Fruit fly (Drosophila melanogaster) whole organism, embryonic: Measurements from ENCODE around the gene Tim17a2.

Experiments used
- Asciz ChIP-seq: fragments of 200-800 bp; sonication (Bioruptor generic); optimal IDR thresholded peaks from 2 replicates; lab custom pipeline; 2017; ENCODE audit warnings: missing biosample characterization, mild to moderate bottlenecking, missing genetic modification characterization, missing genetic modification reagents
- CG10462 ChIP-seq: fragments of 200-800 bp; sonication (Bioruptor generic); optimal IDR thresholded peaks from 2 replicates; lab custom pipeline; 2016; ENCODE audit warnings: missing biosample characterization, missing genetic modification characterization
- CG10543 ChIP-seq: fragments of 200-800 bp; sonication (Bioruptor generic); optimal IDR thresholded peaks from 3 replicates; lab custom pipeline; 2017; ENCODE audit warnings: missing biosample characterization, mild to moderate bottlenecking, missing genetic modification characterization, moderate library complexity
- CG10654 ChIP-seq: fragments of 200-800 bp; sonication (Bioruptor generic); optimal IDR thresholded peaks from 2 replicates; lab custom pipeline; 2016; ENCODE audit warnings: missing biosample characterization, missing genetic modification characterization
- CG12659 ChIP-seq: fragments of 200-800 bp; sonication (Bioruptor generic); optimal IDR thresholded peaks from 3 replicates; lab custom pipeline; 2017; ENCODE audit warnings: mild to moderate bottlenecking, missing biosample characterization, missing genetic modification reagents, missing genetic modification characterization
- CG14014 ChIP-seq: fragments of 200-800 bp; sonication (Bioruptor generic); IDR thresholded peaks from 2 replicates; pipeline ENCODE4 v1.3.6; 2022; ENCODE audit warnings: missing biosample characterization, missing genetic modification characterization
- CG2678 ChIP-seq: fragments of 200-800 bp; sonication (Bioruptor generic); optimal IDR thresholded peaks from 3 replicates; lab custom pipeline; 2019; ENCODE audit warnings: missing biosample characterization, mild to moderate bottlenecking, missing genetic modification characterization, moderate library complexity
- CG33213 ChIP-seq: fragments of 200-800 bp; sonication (Bioruptor generic); optimal IDR thresholded peaks from 3 replicates; lab custom pipeline; 2016; ENCODE audit warnings: missing biosample characterization, missing genetic modification characterization
- CG3407 ChIP-seq: fragments of 200-800 bp; sonication (Bioruptor generic); optimal IDR thresholded peaks from 2 replicates; lab custom pipeline; 2018; ENCODE audit warnings: missing biosample characterization, mild to moderate bottlenecking, missing genetic modification characterization
- CG34224 ChIP-seq: fragments of 200-800 bp; sonication (Bioruptor generic); IDR thresholded peaks from 3 replicates; pipeline ENCODE4 v1.3.6; 2022; ENCODE audit warnings: missing biosample characterization, missing genetic modification characterization; ENCODE audit not compliant: partially characterized antibody
- CG6175 ChIP-seq: fragments of 200-800 bp; sonication (Bioruptor generic); IDR thresholded peaks from 3 replicates; pipeline ENCODE4 v1.3.6; 2022; ENCODE audit warnings: missing biosample characterization, missing genetic modification characterization
- CG6854 ChIP-seq: fragments of 200-800 bp; sonication (Bioruptor generic); optimal IDR thresholded peaks from 3 replicates; lab custom pipeline; 2017; ENCODE audit warnings: missing biosample characterization, mild to moderate bottlenecking, missing genetic modification characterization
- CG7271 ChIP-seq: fragments of 200-800 bp; sonication (Bioruptor generic); optimal IDR thresholded peaks from 2 replicates; lab custom pipeline; 2018; ENCODE audit warnings: missing biosample characterization, mild to moderate bottlenecking, missing genetic modification characterization, moderate library complexity
- CG7357 ChIP-seq: fragments of 200-800 bp; sonication (Bioruptor generic); IDR thresholded peaks from 3 replicates; pipeline ENCODE4 v1.3.6; 2022; ENCODE audit warnings: missing biosample characterization, missing genetic modification characterization
- CG7556 ChIP-seq: fragments of 200-800 bp; sonication (Bioruptor generic); optimal IDR thresholded peaks from 2 replicates; lab custom pipeline; 2017; ENCODE audit warnings: missing biosample characterization, mild to moderate bottlenecking, missing genetic modification characterization
- CG7839 ChIP-seq: fragments of 200-800 bp; sonication (Bioruptor generic); optimal IDR thresholded peaks from 3 replicates; lab custom pipeline; 2018; ENCODE audit warnings: missing biosample characterization, mild to moderate bottlenecking, missing genetic modification characterization, moderate library complexity
- CG8478 ChIP-seq: fragments of >200 bp; optimal IDR thresholded peaks from 2 replicates; lab custom pipeline; 2018
- CkIIα-i1 ChIP-seq: fragments of 200-800 bp; sonication (Bioruptor generic); IDR thresholded peaks from 2 replicates; pipeline ENCODE4 v1.3.6; 2022; ENCODE audit warnings: missing biosample characterization, missing genetic modification characterization
- CrebB ChIP-seq: fragments of 200-800 bp; sonication (Bioruptor generic); optimal IDR thresholded peaks from 3 replicates; lab custom pipeline; 2018; ENCODE audit warnings: missing biosample characterization, mild to moderate bottlenecking, missing genetic modification characterization
- D19A ChIP-seq: fragments of 200-800 bp; optimal IDR thresholded peaks from 3 replicates; lab custom pipeline; 2019; ENCODE audit warnings: missing biosample characterization, mild to moderate bottlenecking, missing genetic modification characterization, moderate library complexity
- Dfd ChIP-seq, 2 experiments: fragments of >200 bp; optimal IDR thresholded peaks; 2 replicates each; lab custom pipeline; 2017; ENCODE audit warnings: missing biosample characterization in 2 of 2, missing genetic modification characterization in 2 of 2
- E2f1 ChIP-seq: fragments of 200-800 bp; sonication (Bioruptor generic); IDR thresholded peaks from 2 replicates; pipeline ENCODE4 v1.3.6; 2022; ENCODE audit warnings: missing biosample characterization, missing genetic modification characterization
- ERR ChIP-seq: fragments of 200-800 bp; sonication (Bioruptor generic); optimal IDR thresholded peaks from 2 replicates; lab custom pipeline; 2016; ENCODE audit warnings: missing biosample characterization, missing genetic modification characterization
- Fer3 ChIP-seq: fragments of 200-800 bp; sonication (Bioruptor generic); optimal IDR thresholded peaks from 2 replicates; lab custom pipeline; 2018; ENCODE audit warnings: missing biosample characterization, mild to moderate bottlenecking, missing genetic modification characterization, moderate library complexity
- Hr3 ChIP-seq: fragments of 200-800 bp; sonication (Bioruptor generic); optimal IDR thresholded peaks from 3 replicates; lab custom pipeline; 2016; ENCODE audit warnings: missing biosample characterization, missing genetic modification characterization
- Kr ChIP-seq: fragments of 200-800 bp; sonication (Bioruptor generic); optimal IDR thresholded peaks from 2 replicates; lab custom pipeline; 2017; ENCODE audit warnings: missing biosample characterization, mild to moderate bottlenecking, missing genetic modification characterization
- Lpt ChIP-seq: fragments of >200 bp; optimal IDR thresholded peaks from 2 replicates; lab custom pipeline; 2018; ENCODE audit warnings: missing biosample characterization, missing genetic modification characterization
- Spps ChIP-seq: fragments of 200-800 bp; sonication (Bioruptor generic); optimal IDR thresholded peaks from 2 replicates; lab custom pipeline; 2018; ENCODE audit warnings: missing biosample characterization, mild to moderate bottlenecking, missing genetic modification characterization
- Tbp ChIP-seq: fragments of >200 bp; optimal IDR thresholded peaks from 2 replicates; lab custom pipeline; 2018; ENCODE audit warnings: missing biosample characterization, missing genetic modification characterization
- Vsx1 ChIP-seq: fragments of 200-800 bp; sonication (Bioruptor generic); optimal IDR thresholded peaks from 2 replicates; lab custom pipeline; 2017; ENCODE audit warnings: missing biosample characterization, mild to moderate bottlenecking, missing genetic modification characterization, missing genetic modification reagents
- abd-A ChIP-seq: fragments of 200-800 bp; sonication (Bioruptor generic); optimal IDR thresholded peaks from 3 replicates; lab custom pipeline; 2019; ENCODE audit warnings: missing biosample characterization, mild to moderate bottlenecking, missing genetic modification characterization, moderate library complexity
- al ChIP-seq: fragments of 200-800 bp; sonication (Bioruptor generic); IDR thresholded peaks from 2 replicates; pipeline ENCODE4 v1.3.6; 2022; ENCODE audit warnings: missing biosample characterization, missing genetic modification characterization
- cg ChIP-seq: fragments of 200-800 bp; sonication (Bioruptor generic); optimal IDR thresholded peaks from 3 replicates; lab custom pipeline; 2019; ENCODE audit warnings: missing biosample characterization, mild to moderate bottlenecking, missing genetic modification characterization, moderate library complexity
- chn ChIP-seq: fragments of 200-800 bp; sonication (Bioruptor generic); optimal IDR thresholded peaks from 2 replicates; lab custom pipeline; 2016; ENCODE audit warnings: missing biosample characterization, missing genetic modification characterization
- dm ChIP-seq: fragments of 200-800 bp; sonication (Bioruptor generic); optimal IDR thresholded peaks from 3 replicates; lab custom pipeline; 2016; ENCODE audit warnings: missing biosample characterization, missing genetic modification characterization
- eve ChIP-seq, 2 experiments: fragments of >200 bp; optimal IDR thresholded peaks; 2 replicates each; lab custom pipeline; 2017; ENCODE audit warnings: missing biosample characterization in 2 of 2, missing genetic modification characterization in 2 of 2
- ind ChIP-seq: fragments of 200-800 bp; sonication (Bioruptor generic); optimal IDR thresholded peaks from 3 replicates; lab custom pipeline; 2016; ENCODE audit warnings: missing biosample characterization, missing genetic modification characterization
- inv ChIP-seq: fragments of 200-800 bp; sonication (Bioruptor generic); IDR thresholded peaks from 2 replicates; pipeline ENCODE4 v1.3.6; 2022; ENCODE audit warnings: missing biosample characterization, missing genetic modification characterization; ENCODE audit not compliant: partially characterized antibody
- lab ChIP-seq: fragments of 200-800 bp; sonication (Bioruptor generic); optimal IDR thresholded peaks from 3 replicates; lab custom pipeline; 2017; ENCODE audit warnings: missing biosample characterization, missing genetic modification characterization, mild to moderate bottlenecking, moderate library complexity, missing genetic modification reagents
- lilli ChIP-seq: fragments of 200-800 bp; sonication (Bioruptor generic); optimal IDR thresholded peaks from 3 replicates; lab custom pipeline; 2016; ENCODE audit warnings: missing biosample characterization, missing genetic modification characterization
- nerfin-2 ChIP-seq: fragments of 200-800 bp; sonication (Bioruptor generic); IDR thresholded peaks from 2 replicates; pipeline ENCODE4 v1.3.6; 2022; ENCODE audit warnings: missing biosample characterization, missing genetic modification characterization; ENCODE audit not compliant: partially characterized antibody
- pan ChIP-seq, 4 experiments: fragments of >200 bp in 3 of 4; fragments of 200-800 bp in 1 of 4; sonication (Bioruptor generic) in 1 of 4; optimal IDR thresholded peaks in 3 of 4; IDR thresholded peaks in 1 of 4; 2 replicates each; pipeline versions ENCODE4 v1.3.6 to Lab custom; 2017 to 2022; ENCODE audit warnings: missing biosample characterization in 2 of 4, missing genetic modification characterization in 2 of 4, mixed read lengths in 1 of 4
- pnt ChIP-seq: fragments of 200-800 bp; sonication (Bioruptor generic); optimal IDR thresholded peaks from 3 replicates; lab custom pipeline; 2016; ENCODE audit warnings: missing biosample characterization, missing genetic modification characterization
- ro ChIP-seq: fragments of 200-800 bp; sonication (Bioruptor generic); IDR thresholded peaks from 2 replicates; pipeline ENCODE4 v1.3.6; 2022; ENCODE audit warnings: missing biosample characterization, missing genetic modification characterization
- slp2 ChIP-seq: fragments of 200-800 bp; sonication (Bioruptor generic); optimal IDR thresholded peaks from 2 replicates; lab custom pipeline; 2016; ENCODE audit warnings: missing biosample characterization, missing genetic modification characterization
- stc ChIP-seq: fragments of 200-800 bp; sonication (Bioruptor generic); IDR thresholded peaks from 2 replicates; pipeline ENCODE4 v1.3.6; 2022; ENCODE audit warnings: missing biosample characterization, missing genetic modification characterization
- tap ChIP-seq: fragments of 200-800 bp; optimal IDR thresholded peaks from 3 replicates; lab custom pipeline; 2019; ENCODE audit warnings: missing biosample characterization, mild to moderate bottlenecking, missing genetic modification characterization, moderate library complexity
- tin ChIP-seq: fragments of 200-800 bp; sonication (Bioruptor generic); optimal IDR thresholded peaks from 3 replicates; lab custom pipeline; 2016; ENCODE audit warnings: missing biosample characterization, missing genetic modification characterization
- unc-4 ChIP-seq: fragments of 200-800 bp; sonication (Bioruptor generic); IDR thresholded peaks from 2 replicates; pipeline ENCODE4 v1.3.6; 2022; ENCODE audit warnings: missing biosample characterization, missing genetic modification characterization; ENCODE audit not compliant: partially characterized antibody
- wdn ChIP-seq: fragments of 200-800 bp; sonication (Bioruptor generic); IDR thresholded peaks from 2 replicates; pipeline ENCODE4 v1.3.6; 2022; ENCODE audit warnings: missing biosample characterization, missing genetic modification characterization

Tim17a2 gene

dm6 chr3R:5283360-5283963 lies 21.0 kb upstream of the Tim17a2 start (continued):
- peak; percentile 78 for TF ChIP-seq CG7357 (GFP tag; lab: Robert Waterston, UW)
- peak; percentile 86 for TF ChIP-seq CG14014 (GFP tag; lab: Robert Waterston, UW)
- TF ChIP-seq ro: no peak
- TF ChIP-seq abd-A: peak; percentile 100
- TF ChIP-seq Tbp (GFP tag; lab: Kevin White, UChicago): no peak
- no peak for TF ChIP-seq Lpt (GFP tag; lab: Kevin White, UChicago)
- TF ChIP-seq lilli (GFP tag; lab: Kevin White, UChicago): peak; percentile 95
- peak; percentile 87 for TF ChIP-seq CG33213 (GFP tag; lab: Kevin White, UChicago)
- peak; percentile 81 for TF ChIP-seq tin (GFP tag; lab: Kevin White, UChicago)
- peak; percentile 85 for TF ChIP-seq tap (tag; lab: Kevin White, UChicago)
- peak; percentile 96 for TF ChIP-seq CG2678 (tag; lab: Kevin White, UChicago)
- peak; percentile 91 for TF ChIP-seq ind (GFP tag; lab: Kevin White, UChicago)
- TF ChIP-seq pnt (GFP tag; lab: Kevin White, UChicago): peak; percentile 93
- TF ChIP-seq CrebB (tag; lab: Kevin White, UChicago): peak; percentile 83
- no peak for TF ChIP-seq Kr (GFP tag; lab: Kevin White, UChicago)
- peak; percentile 89 for TF ChIP-seq CG6175 (GFP tag; lab: Robert Waterston, UW)
- TF ChIP-seq CkIIα-i1 (GFP tag; lab: Robert Waterston, UW): no peak
- peak; percentile 91 for TF ChIP-seq Fer3 (tag; lab: Kevin White, UChicago)
- peak; percentile 97 for TF ChIP-seq CG10543 (GFP tag; lab: Kevin White, UChicago)
- peak; percentile 78 for TF ChIP-seq dm (GFP tag; lab: Kevin White, UChicago)
- peak; percentile 96 for TF ChIP-seq lab (GFP tag; lab: Kevin White, UChicago)
- peak; percentile 84 for TF ChIP-seq CG10654
- peak; percentile 96 for TF ChIP-seq CG7556
- no peak for TF ChIP-seq nerfin-2 (GFP tag; lab: Robert Waterston, UW)
- TF ChIP-seq CG3407 (GFP tag; lab: Kevin White, UChicago): peak; percentile 83
- no peak for TF ChIP-seq CG8478 (lab: Kevin White, UChicago)
- TF ChIP-seq CG10462 (GFP tag; lab: Kevin White, UChicago): peak; percentile 84
- TF ChIP-seq Vsx1: peak; percentile 80
- TF ChIP-seq Spps (tag; lab: Kevin White, UChicago): peak; percentile 44
- TF ChIP-seq D19A: peak; percentile 86
- TF ChIP-seq CG12659 (GFP tag; lab: Kevin White, UChicago): peak; percentile 95
- peak; percentile 93 for TF ChIP-seq CG7839 (tag; lab: Kevin White, UChicago)
- peak; percentile 88 for TF ChIP-seq ERR (GFP tag; lab: Kevin White, UChicago)
- peak; percentile 87 for TF ChIP-seq chn (GFP tag; lab: Kevin White, UChicago)
- peak; percentile 89 for TF ChIP-seq Asciz
- no peak for TF ChIP-seq pan (optimal IDR thresholded peaks at IDR 0.05; lab: Kevin White, UChicago)
- TF ChIP-seq pan (GFP tag; optimal IDR thresholded peaks at IDR 0.05 in 1 of 2, IDR thresholded peaks at IDR 0.05 in 1 of 2): peak in 1 of 2 experiments; percentile 84
- TF ChIP-seq stc (GFP tag; lab: Robert Waterston, UW): peak; percentile 70
- TF ChIP-seq cg (GFP tag; lab: Kevin White, UChicago): no peak
- TF ChIP-seq CG34224: no peak
- TF ChIP-seq CG7271 (tag; lab: Kevin White, UChicago): no peak
- TF ChIP-seq Hr3 (GFP tag; lab: Kevin White, UChicago): peak; percentile 84
- peak; percentile 76 for TF ChIP-seq E2f1
- peak; percentile 84 for TF ChIP-seq al
- TF ChIP-seq slp2 (GFP tag; lab: Kevin White, UChicago): peak; percentile 88
- peak; percentile 42; the same call in 1 of the 2 replicates for TF ChIP-seq wdn (GFP tag; lab: Robert Waterston, UW)
- TF ChIP-seq eve (GFP tag; optimal IDR thresholded peaks at IDR 0.05; lab: Kevin White, UChicago): peak in 1 of 2 experiments; percentile 97
- TF ChIP-seq unc-4 (GFP tag; lab: Robert Waterston, UW): no peak
- TF ChIP-seq CG6854 (GFP tag; lab: Kevin White, UChicago): peak; percentile 91
- no peak for TF ChIP-seq inv
- no peak for TF ChIP-seq Dfd (GFP tag; optimal IDR thresholded peaks at IDR 0.05; lab: Kevin White, UChicago)
